Fruit fly (Drosophila melanogaster): ENCODE data around the gene CYLD.

The CYLD gene

dm6 chr2L:10250441-10250847, 49.2 kb downstream of the CYLD start, which contains the start of the genes bsk and CG31717 (continued):
- TF ChIP-seq Hr3 (GFP tag; optimal IDR thresholded peaks at IDR 0.05) (no peak), CG12236 (GFP tag; optimal IDR thresholded peaks at IDR 0.05) (no peak), disco-r (GFP tag; optimal IDR thresholded peaks at IDR 0.05) (no peak), CG31388 (GFP tag; optimal IDR thresholded peaks at IDR 0.05) (no peak), unpg (GFP tag; optimal IDR thresholded peaks at IDR 0.05) (no peak), CG14441 (GFP tag; IDR thresholded peaks at IDR 0.05) (no peak), CG31441 (GFP tag; IDR thresholded peaks at IDR 0.05) (no peak), hth (optimal IDR thresholded peaks at IDR 0.05) (no peak), CG14860 (GFP tag; IDR thresholded peaks at IDR 0.05; ENCODE audit: partially characterized antibody) (no peak), CG17568 (GFP tag; optimal IDR thresholded peaks at IDR 0.05) (no peak), tll (GFP tag; optimal IDR thresholded peaks at IDR 0.05) (peak in 1 of 2 experiments; percentile 53), CG16815 (GFP tag; optimal IDR thresholded peaks at IDR 0.05) (no peak), Lim3 (GFP tag; IDR thresholded peaks at IDR 0.05) (no peak), sim (GFP tag; IDR thresholded peaks at IDR 0.05) (no peak), shn (GFP tag; optimal IDR thresholded peaks at IDR 0.05) (no peak), CG10267 (tag; optimal IDR thresholded peaks at IDR 0.05) (peak; percentile 45), Stat92E (GFP tag; optimal IDR thresholded peaks at IDR 0.05) (no peak), Lpt (GFP tag; optimal IDR thresholded peaks at IDR 0.05) (no peak), CG14710 (tag; optimal IDR thresholded peaks at IDR 0.05) (peak; percentile 62), Asciz (GFP tag; optimal IDR thresholded peaks at IDR 0.05) (no peak), zfh2 (GFP tag; optimal IDR thresholded peaks at IDR 0.05) (no peak), nau (GFP tag; optimal IDR thresholded peaks at IDR 0.05) (no peak), CG12219 (GFP tag; optimal IDR thresholded peaks at IDR 0.05) (no peak), CG7839 (tag; optimal IDR thresholded peaks at IDR 0.05) (no peak), trh (GFP tag; optimal IDR thresholded peaks at IDR 0.05) (no peak), kah (GFP tag; optimal IDR thresholded peaks at IDR 0.05) (no peak), Mes4 (GFP tag; optimal IDR thresholded peaks at IDR 0.05) (no peak), CG6689 (GFP tag; IDR thresholded peaks at IDR 0.05) (no peak), Xbp1 (GFP tag; optimal IDR thresholded peaks at IDR 0.05) (no peak), HLHmδ (GFP tag; optimal IDR thresholded peaks at IDR 0.05) (no peak), CG11456 (GFP tag; IDR thresholded peaks at IDR 0.05) (no peak), CG7928 (GFP tag; optimal IDR thresholded peaks at IDR 0.05) (no peak), D19B (GFP tag; optimal IDR thresholded peaks at IDR 0.05) (no peak), CG13123 (GFP tag; optimal IDR thresholded peaks at IDR 0.05) (no peak), H15 (GFP tag; IDR thresholded peaks at IDR 0.05) (no peak), BEAF-32 (GFP tag; optimal IDR thresholded peaks at IDR 0.05) (peak; percentile 77), gsb-n (tag; optimal IDR thresholded peaks at IDR 0.05) (no peak), ase (GFP tag; IDR thresholded peaks at IDR 0.05) (no peak), vnd (GFP tag; IDR thresholded peaks at IDR 0.05; ENCODE audit: partially characterized antibody) (peak; percentile 39; the same call in 1 of the 3 replicates), lmd (GFP tag; IDR thresholded peaks at IDR 0.05) (no peak), CG5180 (GFP tag; optimal IDR thresholded peaks at IDR 0.05) (no peak), repo (GFP tag; optimal IDR thresholded peaks at IDR 0.05) (no peak), NK7.1 (GFP tag; optimal IDR thresholded peaks at IDR 0.05) (no peak), YL-1 (GFP tag; optimal IDR thresholded peaks at IDR 0.05) (peak; percentile 36), Atf3 (GFP tag; optimal IDR thresholded peaks at IDR 0.05) (no peak), abd-A (tag; optimal IDR thresholded peaks at IDR 0.05) (no peak), fd3F (GFP tag; optimal IDR thresholded peaks at IDR 0.05) (no peak), HmgZ (tag; optimal IDR thresholded peaks at IDR 0.05) (peak; percentile 15), Dbx (GFP tag; IDR thresholded peaks at IDR 0.05) (no peak), CG30403 (GFP tag; optimal IDR thresholded peaks at IDR 0.05) (no peak), CG2120 (GFP tag; optimal IDR thresholded peaks at IDR 0.05) (no peak), CG15011 (GFP tag; optimal IDR thresholded peaks at IDR 0.05) (no peak)
